Worm (Caenorhabditis elegans): ENCODE results near the gene tmem-218.

ce11 chrX:17626599-17626998 is 22.9 kb upstream of the tmem-218 start:
- TF ChIP-seq snpc-4 (tag; optimal IDR thresholded peaks at IDR 0.05) (no peak), unc-130 (tag; optimal IDR thresholded peaks at IDR 0.05) (no peak), nhr-237 (tag; optimal IDR thresholded peaks at IDR 0.05) (no peak), nhr-84 (tag; optimal IDR thresholded peaks at IDR 0.05) (no peak), lir-3 (tag; optimal IDR thresholded peaks at IDR 0.05; ENCODE audit: poor library complexity) (no peak), rnt-1 (tag; optimal IDR thresholded peaks at IDR 0.05) (no peak)

Data from whole organism, L1 larva.